Worm (Caenorhabditis elegans): ENCODE measurements around the gene B0303.7.

The B0303.7 gene

DNA sequence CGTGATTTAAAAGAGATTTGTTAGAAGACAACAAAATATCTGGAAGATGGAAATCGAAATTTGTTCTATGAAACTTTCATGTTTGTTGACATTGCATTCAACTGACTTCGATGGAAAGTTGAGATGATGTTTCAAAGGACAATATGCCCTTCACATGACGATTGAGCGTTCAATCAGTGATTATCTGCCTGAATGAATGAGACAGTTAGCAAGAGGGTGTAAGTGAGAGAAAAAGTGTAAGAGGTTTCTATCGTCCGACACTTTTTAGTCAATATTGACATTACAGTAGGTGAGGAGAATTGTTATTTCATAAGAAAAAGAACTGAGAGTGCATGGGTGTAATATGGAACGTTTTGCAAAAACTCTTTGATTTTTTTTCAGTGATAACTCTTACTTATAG lies 39.8 kb downstream of the B0303.7 start (continued):
- TF ChIP-seq mep-1 (tag; optimal IDR thresholded peaks at IDR 0.05) (peak; percentile 17), aha-1 (tag) (peak; percentile 91), nhr-102 (tag; optimal IDR thresholded peaks at IDR 0.05) (no peak), pha-4 (GFP tag; IDR thresholded peaks at IDR 0.05) (no peak), pha-4 (tag; optimal IDR thresholded peaks at IDR 0.05) (peak; percentile 99), nhr-6 (tag; optimal IDR thresholded peaks at IDR 0.05) (peak; percentile 73), nhr-42 (GFP tag; IDR thresholded peaks at IDR 0.05) (no peak), hlh-11 (tag; optimal IDR thresholded peaks at IDR 0.05) (peak; percentile 41), lin-13 (GFP tag; optimal IDR thresholded peaks at IDR 0.05) (no peak), hmg-1.1 (GFP tag; IDR thresholded peaks at IDR 0.05) (0 out of 2 replicates have a peak, but pooled peaks have one; percentile 25), ceh-44 (GFP tag; IDR thresholded peaks at IDR 0.05) (no peak), nhr-25 (tag; optimal IDR thresholded peaks at IDR 0.05; ENCODE audit: borderline replicate concordance, insufficient read depth) (peak; percentile 40), unc-39 (tag; optimal IDR thresholded peaks at IDR 0.05) (no peak), daf-16 (GFP tag; optimal IDR thresholded peaks at IDR 0.05) (no peak), daf-16 (tag; optimal IDR thresholded peaks at IDR 0.05) (peak; percentile 69)

DNA sequence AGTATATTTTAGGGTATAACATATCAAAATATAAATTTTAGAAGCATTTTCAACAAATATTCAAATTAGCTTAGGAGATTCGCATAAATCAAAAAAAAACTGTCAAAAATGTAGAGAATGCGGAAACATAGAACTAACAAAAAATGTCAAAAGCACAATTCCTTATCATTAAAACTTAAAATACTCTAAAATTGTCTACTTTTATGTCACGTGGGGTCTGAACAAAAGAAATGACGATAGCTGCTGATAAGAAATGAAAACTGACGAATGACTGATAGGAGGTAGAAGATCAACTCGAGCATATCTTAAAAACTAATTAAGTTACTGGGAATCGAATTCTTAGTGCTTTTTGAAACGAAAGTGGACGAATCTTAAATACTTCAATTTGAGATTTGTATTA lies 40.2 kb downstream of the B0303.7 start:
- TF ChIP-seq nhr-77 (tag; optimal IDR thresholded peaks at IDR 0.05) (peak; percentile 10), daf-16 (GFP tag; optimal IDR thresholded peaks at IDR 0.05) (peak in 1 of 2 experiments; percentile 28), daf-16 (tag; optimal IDR thresholded peaks at IDR 0.05) (peak; percentile 52), tra-1 (GFP tag; IDR thresholded peaks at IDR 0.05) (peak; percentile 64; the same call in 1 of the 2 replicates), pqm-1 (tag; optimal IDR thresholded peaks at IDR 0.05) (peak; percentile 88), dmd-6 (GFP tag; IDR thresholded peaks at IDR 0.05) (peak; percentile 91), nhr-102 (tag; optimal IDR thresholded peaks at IDR 0.05) (peak; percentile 56), nhr-41 (GFP tag; IDR thresholded peaks at IDR 0.05) (no peak), hlh-30 (tag; optimal IDR thresholded peaks at IDR 0.05; ENCODE audit: insufficient read depth) (peak; percentile 53), Y48G9A.11 (GFP tag; IDR thresholded peaks at IDR 0.05) (no peak), aly-2 (tag; optimal IDR thresholded peaks at IDR 0.05) (no peak), lin-38 (GFP tag; IDR thresholded peaks at IDR 0.05) (peak; percentile 24; the same call in 1 of the 2 replicates), T20F7.1 (GFP tag; optimal IDR thresholded peaks at IDR 0.05) (peak; percentile 1), ceh-62 (tag; optimal IDR thresholded peaks at IDR 0.05) (no peak), hlh-11 (tag; optimal IDR thresholded peaks at IDR 0.05) (peak; percentile 62), lin-1 (GFP tag; IDR thresholded peaks at IDR 0.05) (peak; percentile 66), nhr-28 (tag; optimal IDR thresholded peaks at IDR 0.05) (peak; percentile 44), dve-1 (tag; optimal IDR thresholded peaks at IDR 0.05; ENCODE audit: insufficient read depth) (peak; percentile 94), F37D6.2 (tag; optimal IDR thresholded peaks at IDR 0.05) (no peak), D1046.2 (GFP tag; IDR thresholded peaks at IDR 0.05) (no peak), mdl-1 (tag; optimal IDR thresholded peaks at IDR 0.05) (peak in 1 of 2 experiments; percentile 75), spr-3 (GFP tag; optimal IDR thresholded peaks at IDR 0.05) (no peak), php-3 (GFP tag; IDR thresholded peaks at IDR 0.05) (peak; percentile 72), ceh-20 (GFP tag; IDR thresholded peaks at IDR 0.05) (0 out of 2 replicates have a peak, but pooled peaks have one; percentile 11), mes-2 (tag; optimal IDR thresholded peaks at IDR 0.05; ENCODE audit: poor library complexity, severe bottlenecking) (peak; percentile 3), mep-1 (tag; optimal IDR thresholded peaks at IDR 0.05) (no peak), aha-1 (tag) (peak; percentile 8)

DNA sequence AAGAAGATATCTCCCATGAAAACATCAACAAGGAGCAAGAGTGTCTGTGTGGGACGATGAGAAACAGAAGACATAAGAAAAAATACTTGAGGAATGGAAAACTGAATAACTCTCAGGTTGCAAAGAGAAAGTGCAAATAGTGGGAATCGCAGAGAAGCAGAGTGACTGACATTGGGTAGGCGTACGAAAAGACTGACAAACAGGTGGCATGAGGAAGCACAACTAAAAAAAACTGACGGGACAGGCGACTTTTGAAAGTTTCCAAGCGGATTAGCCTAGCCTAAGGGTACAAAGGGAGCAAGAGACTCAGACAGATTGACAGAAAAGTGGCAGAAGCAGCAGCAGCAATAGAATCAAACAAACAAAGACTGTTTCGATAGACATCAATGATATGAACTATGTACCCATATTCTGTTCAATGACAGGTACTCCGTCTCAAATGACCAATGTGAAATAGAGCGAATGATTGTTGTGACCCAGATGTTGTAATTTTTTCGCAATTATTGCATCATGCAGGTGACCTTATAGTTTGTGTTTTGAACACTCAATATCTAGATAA lies 41.0 kb downstream of the B0303.7 start:
- TF ChIP-seq pha-4 (GFP tag; IDR thresholded peaks at IDR 0.05) (no peak), pha-4 (tag; optimal IDR thresholded peaks at IDR 0.05) (peak; percentile 11), F10B5.3 (tag; optimal IDR thresholded peaks at IDR 0.05) (no peak), T20F7.1 (GFP tag; optimal IDR thresholded peaks at IDR 0.05) (peak; percentile 10), hlh-11 (tag; optimal IDR thresholded peaks at IDR 0.05) (peak; percentile 86), madf-9 (GFP tag; conservative IDR thresholded peaks at IDR 0.05) (no peak), nhr-48 (tag; optimal IDR thresholded peaks at IDR 0.05) (peak; percentile 66), daf-16 (GFP tag; optimal IDR thresholded peaks at IDR 0.05) (peak; percentile 12 to 92), daf-16 (tag; optimal IDR thresholded peaks at IDR 0.05) (peak; percentile 27), nhr-25 (tag; optimal IDR thresholded peaks at IDR 0.05; ENCODE audit: borderline replicate concordance, insufficient read depth) (peak; percentile 36), Y5F2A.4 (GFP tag; optimal IDR thresholded peaks at IDR 0.05) (no peak), vab-7 (GFP tag; IDR thresholded peaks at IDR 0.05) (0 out of 2 replicates have a peak, but pooled peaks have one; percentile 19), unc-62 (GFP tag; optimal IDR thresholded peaks at IDR 0.05 in 1 of 2) (peak in 1 of 2 experiments; percentile 82), unc-62 (tag; optimal IDR thresholded peaks at IDR 0.05) (no peak), rbr-2 (tag; optimal IDR thresholded peaks at IDR 0.05) (peak; percentile 24), F44E2.7 (GFP tag; IDR thresholded peaks at IDR 0.05) (no peak), nhr-237 (tag; optimal IDR thresholded peaks at IDR 0.05) (no peak), mdl-1 (tag; optimal IDR thresholded peaks at IDR 0.05) (peak in 1 of 2 experiments; percentile 40), tra-1 (GFP tag; IDR thresholded peaks at IDR 0.05) (peak; percentile 63; the same call in 1 of the 2 replicates)

All from whole organism, L4 larva.